Worm (Caenorhabditis elegans) whole organism, young adult: ENCODE results near the gene Y39E4B.11.

Experiments
- B0261.1 ChIP-seq: sonication (generic microtip); optimal IDR thresholded peaks from 2 replicates; lab custom pipeline; 2016; ENCODE audit warnings: mild to moderate bottlenecking, missing genetic modification characterization, moderate library complexity, missing compliant biosample characterization
- D2030.7 ChIP-seq: fragments of 200-800 bp; sonication (Bioruptor generic); IDR thresholded peaks from 2 replicates; pipeline ENCODE4 v1.3.6; 2022; ENCODE audit warnings: missing genetic modification reagents, missing genetic modification characterization, missing compliant biosample characterization
- F23B12.7 ChIP-seq: sonication (generic microtip); optimal IDR thresholded peaks from 2 replicates; lab custom pipeline; 2017; ENCODE audit warnings: missing genetic modification characterization, mild to moderate bottlenecking, missing compliant biosample characterization, antibody characterized with exemption, moderate library complexity; ENCODE audit not compliant: insufficient read depth
- akir-1 ChIP-seq: fragments of 200-800 bp; sonication (Bioruptor generic); optimal IDR thresholded peaks from 2 replicates; lab custom pipeline; 2018; ENCODE audit warnings: mild to moderate bottlenecking, missing genetic modification characterization, moderate library complexity, missing compliant biosample characterization
- athp-1 ChIP-seq: sonication (generic microtip); optimal IDR thresholded peaks from 2 replicates; lab custom pipeline; 2017; ENCODE audit warnings: mild to moderate bottlenecking, missing genetic modification characterization, missing compliant biosample characterization
- attf-3 ChIP-seq: fragments of 200-800 bp; sonication (Bioruptor generic); conservative IDR thresholded peaks from 2 replicates; pipeline ENCODE4 v1.3.6; 2022; ENCODE audit warnings: missing genetic modification reagents, missing genetic modification characterization, missing compliant biosample characterization
- attf-5 ChIP-seq: fragments of 200-800 bp; sonication (Bioruptor generic); optimal IDR thresholded peaks from 2 replicates; lab custom pipeline; 2018; ENCODE audit warnings: mild to moderate bottlenecking, missing genetic modification characterization, missing compliant biosample characterization
- bed-2 ChIP-seq: fragments of 200-800 bp; sonication (Bioruptor generic); IDR thresholded peaks from 2 replicates; pipeline ENCODE4 v1.3.6; 2022; ENCODE audit warnings: missing genetic modification reagents, missing genetic modification characterization, missing compliant biosample characterization
- ccch-3 ChIP-seq: fragments of 200-800 bp; sonication (Bioruptor generic); optimal IDR thresholded peaks from 2 replicates; lab custom pipeline; 2018; ENCODE audit warnings: mild to moderate bottlenecking, missing genetic modification characterization, missing compliant biosample characterization
- ceh-100 ChIP-seq: fragments of 200-800 bp; sonication (Bioruptor generic); IDR thresholded peaks from 2 replicates; pipeline ENCODE4 v1.3.6; 2022; ENCODE audit warnings: missing genetic modification reagents, missing genetic modification characterization, missing compliant biosample characterization
- die-1 ChIP-seq: sonication (generic microtip); optimal IDR thresholded peaks from 2 replicates; lab custom pipeline; 2016; ENCODE audit warnings: missing genotype, mild to moderate bottlenecking, missing genetic modification characterization, missing compliant biosample characterization
- dox-1 ChIP-seq: fragments of 200-800 bp; sonication (Bioruptor generic); IDR thresholded peaks from 2 replicates; pipeline ENCODE4 v1.3.6; 2022; ENCODE audit warnings: missing genetic modification reagents, missing genetic modification characterization, missing compliant biosample characterization
- ekl-4 ChIP-seq: fragments of 200-800 bp; sonication (Bioruptor generic); IDR thresholded peaks from 2 replicates; pipeline ENCODE4 v1.3.6; 2022; ENCODE audit warnings: missing genetic modification reagents, missing genetic modification characterization, missing compliant biosample characterization
- him-1 ChIP-seq: sonication (generic microtip); optimal IDR thresholded peaks from 2 replicates; lab custom pipeline; 2016; ENCODE audit warnings: missing genotype, missing genetic modification reagents, missing genetic modification characterization, missing compliant biosample characterization
- hlh-26 ChIP-seq: fragments of 200-800 bp; sonication (Bioruptor generic); conservative IDR thresholded peaks from 2 replicates; pipeline ENCODE4 v1.3.6; 2022; ENCODE audit warnings: missing genetic modification reagents, missing genetic modification characterization, missing compliant biosample characterization
- hmg-1.2 ChIP-seq: fragments of 200-800 bp; sonication (Bioruptor generic); IDR thresholded peaks from 2 replicates; pipeline ENCODE4 v1.3.6; 2022; ENCODE audit warnings: missing genetic modification reagents, missing genetic modification characterization, missing compliant biosample characterization
- lin-26 ChIP-seq: fragments of 200-800 bp; sonication (Bioruptor generic); IDR thresholded peaks from 2 replicates; pipeline ENCODE4 v1.3.6; 2022; ENCODE audit warnings: missing genetic modification reagents, missing genetic modification characterization, missing compliant biosample characterization
- lin-35 ChIP-seq, 3 experiments: fragments of 150-350 bp in 2 of 3; sonication (generic microtip) in 1 of 3; optimal IDR thresholded peaks; 2 replicates each; lab custom pipeline; 2014 to 2018; ENCODE audit warnings: missing biosample characterization in 3 of 3, missing genetic modification characterization in 3 of 3, missing genetic modification reagents in 3 of 3
- lin-40 ChIP-seq: sonication (generic microtip); optimal IDR thresholded peaks from 2 replicates; lab custom pipeline; 2016; ENCODE audit warnings: missing genetic modification characterization, mild to moderate bottlenecking, missing compliant biosample characterization, missing genotype, missing genetic modification reagents
- lin-54 ChIP-seq: fragments of 200-800 bp; sonication (Bioruptor generic); optimal IDR thresholded peaks from 2 replicates; lab custom pipeline; 2018; ENCODE audit warnings: mild to moderate bottlenecking, missing genetic modification characterization, missing compliant biosample characterization
- lsy-27 ChIP-seq: sonication (generic microtip); optimal IDR thresholded peaks from 2 replicates; lab custom pipeline; 2017; ENCODE audit warnings: missing genetic modification characterization, mild to moderate bottlenecking, missing compliant biosample characterization, antibody characterized with exemption, missing genotype, borderline replicate concordance; ENCODE audit not compliant: insufficient read depth
- nfyb-1 ChIP-seq: fragments of 200-800 bp; sonication (Bioruptor generic); IDR thresholded peaks from 2 replicates; pipeline ENCODE4 v1.3.6; 2022; ENCODE audit warnings: missing genetic modification reagents, missing genetic modification characterization, missing compliant biosample characterization
- nhr-90 ChIP-seq: sonication (generic microtip); optimal IDR thresholded peaks from 2 replicates; lab custom pipeline; 2016; ENCODE audit warnings: missing genotype, mild to moderate bottlenecking, missing genetic modification characterization, missing compliant biosample characterization
- pbrm-1 ChIP-seq: fragments of 200-800 bp; sonication (Bioruptor generic); IDR thresholded peaks from 2 replicates; pipeline ENCODE4 v1.3.6; 2022; ENCODE audit warnings: missing genetic modification reagents, missing genetic modification characterization, missing compliant biosample characterization
- rec-8 ChIP-seq, 2 experiments: sonication (generic microtip); optimal IDR thresholded peaks; 2 replicates each; lab custom pipeline; 2016; ENCODE audit warnings: mild to moderate bottlenecking in 2 of 2, missing genetic modification characterization in 2 of 2, missing genetic modification reagents in 2 of 2, missing genotype in 2 of 2, missing biosample characterization in 1 of 2, missing compliant biosample characterization in 1 of 2, moderate library complexity in 1 of 2
- rpc-1 ChIP-seq, 2 experiments: fragments of 150-350 bp in 1 of 2; sonication (generic microtip) in 1 of 2; optimal IDR thresholded peaks; 2 replicates each; lab custom pipeline; 2014 to 2018; ENCODE audit warnings: missing biosample characterization in 1 of 2, missing genetic modification characterization in 1 of 2, missing genetic modification reagents in 1 of 2, missing genotype in 1 of 2
- snpc-1.3 ChIP-seq: sonication (generic microtip); optimal IDR thresholded peaks from 2 replicates; lab custom pipeline; 2017; ENCODE audit warnings: missing genetic modification characterization, mild to moderate bottlenecking, missing compliant biosample characterization, antibody characterized with exemption, moderate library complexity, missing genotype, missing genetic modification reagents; ENCODE audit not compliant: insufficient read depth
- snpc-3.4 ChIP-seq: sonication (generic microtip); optimal IDR thresholded peaks from 2 replicates; lab custom pipeline; 2017; ENCODE audit warnings: missing genetic modification characterization, mild to moderate bottlenecking, missing compliant biosample characterization, antibody characterized with exemption, moderate library complexity, missing genotype, missing genetic modification reagents
- snpc-4 ChIP-seq, 5 experiments: fragments of 150-350 bp in 1 of 5; sonication (generic microtip) in 4 of 5; optimal IDR thresholded peaks; 2 replicates each; lab custom pipeline; 2014 to 2018; ENCODE audit warnings: missing genetic modification characterization in 5 of 5, missing biosample characterization in 3 of 5, antibody characterized with exemption in 2 of 5, mild to moderate bottlenecking in 2 of 5, missing compliant biosample characterization in 2 of 5, missing genotype in 2 of 5, moderate library complexity in 2 of 5, missing genetic modification reagents in 1 of 5
- tbp1 ChIP-seq: fragments of 200-800 bp; sonication (Bioruptor generic); optimal IDR thresholded peaks from 2 replicates; lab custom pipeline; 2018; ENCODE audit warnings: mild to moderate bottlenecking, missing genetic modification characterization, missing compliant biosample characterization
- tlf-1 ChIP-seq: fragments of 200-800 bp; sonication (Bioruptor generic); optimal IDR thresholded peaks from 2 replicates; lab custom pipeline; 2018; ENCODE audit warnings: mild to moderate bottlenecking, missing genetic modification characterization, missing compliant biosample characterization
- ztf-18 ChIP-seq: sonication (generic microtip); optimal IDR thresholded peaks from 2 replicates; lab custom pipeline; 2016; ENCODE audit warnings: missing genotype, mild to moderate bottlenecking, missing genetic modification characterization, missing compliant biosample characterization
- ztf-22 ChIP-seq: fragments of 200-800 bp; sonication (Bioruptor generic); optimal IDR thresholded peaks from 2 replicates; lab custom pipeline; 2018; ENCODE audit warnings: mild to moderate bottlenecking, missing genetic modification characterization, moderate library complexity, missing compliant biosample characterization

Y39E4B.11 gene

DNA sequence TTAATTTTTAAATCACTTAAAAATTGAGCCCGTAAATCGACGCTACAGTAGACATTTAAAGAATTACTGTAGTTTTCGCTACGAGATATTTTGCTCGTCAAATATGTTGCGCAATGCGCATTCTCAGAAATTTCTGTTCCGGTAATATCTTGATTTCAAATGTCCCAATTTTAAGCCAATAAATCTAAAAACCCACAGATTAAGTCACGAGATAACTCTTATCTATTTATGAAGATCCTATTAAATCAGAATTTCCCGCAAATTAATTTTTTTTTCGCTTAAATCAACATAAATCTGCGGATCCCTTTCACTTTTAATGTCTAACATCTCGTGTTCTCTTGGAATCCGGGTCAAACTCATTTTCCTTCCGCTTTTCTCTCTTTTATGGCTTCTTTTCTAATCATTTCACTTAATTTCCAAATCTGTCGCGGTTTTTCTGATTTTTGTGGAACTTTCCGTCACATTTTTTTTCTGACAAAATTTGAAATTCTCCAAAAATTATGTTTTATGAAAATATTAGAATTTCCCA lies 11.8 kb downstream of the Y39E4B.11 start:
- no peak for TF ChIP-seq hlh-26 (GFP tag; lab: Robert Waterston, UW)
- TF ChIP-seq lin-40 (tag; lab: Kevin White, UChicago), result no peak
- TF ChIP-seq lin-35 (GFP tag; optimal IDR thresholded peaks at IDR 0.05; lab: Kevin White, UChicago), result no peak
- no peak for TF ChIP-seq dox-1 (GFP tag; lab: Robert Waterston, UW)

DNA sequence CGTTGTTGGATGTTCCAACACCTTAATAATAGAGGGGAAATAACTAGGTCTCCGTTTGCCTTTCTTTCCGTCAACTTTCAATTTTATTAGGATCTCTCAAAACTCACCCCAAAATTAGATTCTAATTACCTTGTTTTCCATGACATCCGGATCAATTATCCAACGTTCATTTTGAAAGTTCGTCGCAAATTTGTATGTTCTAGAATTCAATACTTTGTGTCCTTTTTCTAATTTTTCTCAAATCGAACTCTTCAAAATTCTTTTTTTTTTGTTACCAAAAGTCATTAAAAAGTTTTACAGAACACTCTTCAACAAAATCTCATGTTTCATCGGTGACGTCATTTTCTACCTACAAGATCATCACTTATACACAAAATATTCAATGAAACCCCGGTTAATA lies 18.0 kb downstream of the Y39E4B.11 start, which contains the start of gene Y43F4A.1:
Y43F4A.1 (plus strand) TSS at position 301 of the 400 bp plus-strand sequence.
- TF ChIP-seq attf-5 (GFP tag; lab: Kevin White, UChicago), result no peak
- no peak for TF ChIP-seq him-1
- TF ChIP-seq ccch-3, result no peak
- TF ChIP-seq B0261.1 (tag; lab: Kevin White, UChicago), result no peak
- TF ChIP-seq athp-1 (tag; lab: Kevin White, UChicago), result no peak
- TF ChIP-seq ceh-100, result no peak
- TF ChIP-seq ztf-22, result no peak
- no peak for TF ChIP-seq akir-1 (GFP tag; lab: Kevin White, UChicago)
- TF ChIP-seq attf-3 (GFP tag; lab: Robert Waterston, UW), result no peak

ce11 chrIII:13224395-13224794 lies 19.6 kb downstream of the Y39E4B.11 start:
- TF ChIP-seq him-1, result peak; percentile 44
- TF ChIP-seq rpc-1 (optimal IDR thresholded peaks at IDR 0.05; lab: Kevin White, UChicago), result peak; percentile 76
- TF ChIP-seq rpc-1 (tag; optimal IDR thresholded peaks at IDR 0.05; lab: Kevin White, UChicago), result peak; percentile 80
- TF ChIP-seq ztf-18 (tag; lab: Kevin White, UChicago), result peak; percentile 24
- TF ChIP-seq nfyb-1 (GFP tag; lab: Robert Waterston, UW), result 0 out of 2 replicates have a peak, but pooled peaks have one; percentile 42
- peak; percentile 21 to 22 for TF ChIP-seq rec-8 (tag; optimal IDR thresholded peaks at IDR 0.05; lab: Kevin White, UChicago)
- peak; percentile 77 for TF ChIP-seq B0261.1 (tag; lab: Kevin White, UChicago)
- TF ChIP-seq F23B12.7 (tag; lab: Kevin White, UChicago), result peak; percentile 72
- no peak for TF ChIP-seq lin-54
- TF ChIP-seq lin-35 (GFP tag; optimal IDR thresholded peaks at IDR 0.05; lab: Kevin White, UChicago), result peak in 1 of 3 experiments; percentile 30
- peak; percentile 30 for TF ChIP-seq snpc-4 (GFP tag; optimal IDR thresholded peaks at IDR 0.05; lab: Kevin White, UChicago)
- peak in 1 of 4 experiments; percentile 29 for TF ChIP-seq snpc-4 (tag; optimal IDR thresholded peaks at IDR 0.05; lab: Kevin White, UChicago)
- no peak for TF ChIP-seq bed-2 (GFP tag; lab: Robert Waterston, UW)
- peak; percentile 19 for TF ChIP-seq lsy-27 (tag; lab: Kevin White, UChicago)
- TF ChIP-seq lin-26 (GFP tag; lab: Robert Waterston, UW), result peak; percentile 81; the same call in 1 of the 2 replicates
- 0 out of 2 replicates have a peak, but pooled peaks have one; percentile 41 for TF ChIP-seq pbrm-1 (GFP tag; lab: Robert Waterston, UW)
- no peak for TF ChIP-seq tlf-1 (GFP tag; lab: Kevin White, UChicago)
- peak; percentile 61 for TF ChIP-seq hmg-1.2 (GFP tag; lab: Robert Waterston, UW)
- TF ChIP-seq tbp1, result peak; percentile 96
- TF ChIP-seq D2030.7 (GFP tag; lab: Robert Waterston, UW), result peak; percentile 45; the same call in 1 of the 2 replicates
- TF ChIP-seq ekl-4, result no peak
- peak; percentile 25 for TF ChIP-seq snpc-3.4 (tag; lab: Kevin White, UChicago)
- TF ChIP-seq dox-1 (GFP tag; lab: Robert Waterston, UW), result no peak
- TF ChIP-seq die-1 (tag; lab: Kevin White, UChicago), result peak; percentile 70
- TF ChIP-seq snpc-1.3 (tag; lab: Kevin White, UChicago), result peak; percentile 38
- peak; percentile 40 for TF ChIP-seq nhr-90
- TF ChIP-seq, all 124 proteins: peak for 19
